Fruit fly (Drosophila melanogaster) whole organism, embryonic: ENCODE measurements around the gene CG3625.

Experiments used
- Atf6 ChIP-seq: fragments of 200-800 bp; sonication (Bioruptor generic); IDR thresholded peaks from 2 replicates; pipeline ENCODE4 v1.3.6; 2022; ENCODE audit warnings: missing biosample characterization, missing genetic modification characterization
- Bgb ChIP-seq: fragments of 200-800 bp; sonication (Bioruptor generic); IDR thresholded peaks from 2 replicates; pipeline ENCODE4 v1.3.6; 2022; ENCODE audit warnings: missing biosample characterization, missing genetic modification characterization; ENCODE audit not compliant: partially characterized antibody
- BtbVII ChIP-seq: fragments of 200-800 bp; sonication (Bioruptor generic); optimal IDR thresholded peaks from 3 replicates; lab custom pipeline; 2017; ENCODE audit warnings: missing biosample characterization, mild to moderate bottlenecking, missing genetic modification characterization
- CG10431 ChIP-seq: fragments of 200-800 bp; sonication (Bioruptor generic); optimal IDR thresholded peaks from 3 replicates; lab custom pipeline; 2018; ENCODE audit warnings: missing biosample characterization, mild to moderate bottlenecking, missing genetic modification characterization
- CG11695 ChIP-seq: fragments of 200-800 bp; sonication (Bioruptor generic); IDR thresholded peaks from 3 replicates; pipeline ENCODE4 v1.3.6; 2022; ENCODE audit warnings: missing biosample characterization, missing genetic modification characterization
- CG12219 ChIP-seq: fragments of 200-800 bp; sonication (Bioruptor generic); optimal IDR thresholded peaks from 3 replicates; lab custom pipeline; 2018; ENCODE audit warnings: missing biosample characterization, mild to moderate bottlenecking, missing genetic modification characterization
- CG13624 ChIP-seq: fragments of 200-800 bp; sonication (Bioruptor generic); optimal IDR thresholded peaks from 2 replicates; lab custom pipeline; 2016; ENCODE audit warnings: missing biosample characterization, missing genetic modification characterization
- CG14965 ChIP-seq: fragments of 200-800 bp; sonication (Bioruptor generic); optimal IDR thresholded peaks from 2 replicates; lab custom pipeline; 2016; ENCODE audit warnings: missing biosample characterization, missing genetic modification characterization, borderline replicate concordance
- CG15073 ChIP-seq: fragments of 200-800 bp; sonication (Bioruptor generic); optimal IDR thresholded peaks from 2 replicates; lab custom pipeline; 2016; ENCODE audit warnings: missing biosample characterization, missing genetic modification characterization
- CG16863 ChIP-seq: fragments of 200-800 bp; sonication (Bioruptor generic); optimal IDR thresholded peaks from 3 replicates; lab custom pipeline; 2016; ENCODE audit warnings: missing biosample characterization, missing genetic modification characterization
- CG17359 ChIP-seq: fragments of 200-800 bp; sonication (Bioruptor generic); optimal IDR thresholded peaks from 3 replicates; lab custom pipeline; 2018; ENCODE audit warnings: missing biosample characterization, mild to moderate bottlenecking, missing genetic modification characterization, moderate library complexity
- CG18011 ChIP-seq: fragments of 200-800 bp; sonication (Bioruptor generic); optimal IDR thresholded peaks from 2 replicates; lab custom pipeline; 2017; ENCODE audit warnings: missing biosample characterization, missing genetic modification characterization, mild to moderate bottlenecking, moderate library complexity, missing genotype
- CG2712 ChIP-seq: fragments of 200-800 bp; optimal IDR thresholded peaks from 3 replicates; lab custom pipeline; 2019; ENCODE audit warnings: missing biosample characterization, mild to moderate bottlenecking, missing genetic modification characterization, moderate library complexity
- CG4617 ChIP-seq: fragments of 200-800 bp; sonication (Bioruptor generic); optimal IDR thresholded peaks from 3 replicates; lab custom pipeline; 2016; ENCODE audit warnings: missing biosample characterization, missing genetic modification characterization, borderline replicate concordance
- CG5245 ChIP-seq: fragments of 200-800 bp; sonication (Bioruptor generic); optimal IDR thresholded peaks from 3 replicates; lab custom pipeline; 2016; ENCODE audit warnings: missing biosample characterization, missing genetic modification characterization
- CG5953 ChIP-seq: fragments of 200-800 bp; sonication (Bioruptor generic); IDR thresholded peaks from 2 replicates; pipeline ENCODE4 v1.3.6; 2022; ENCODE audit warnings: missing biosample characterization, missing genetic modification characterization
- CG7372 ChIP-seq: fragments of 200-800 bp; sonication (Bioruptor generic); IDR thresholded peaks from 2 replicates; pipeline ENCODE4 v1.3.6; 2022; ENCODE audit warnings: missing biosample characterization, missing genetic modification characterization
- CG8359 ChIP-seq: fragments of 200-800 bp; sonication (Bioruptor generic); optimal IDR thresholded peaks from 2 replicates; lab custom pipeline; 2017; ENCODE audit warnings: missing biosample characterization, mild to moderate bottlenecking, missing genetic modification characterization, borderline replicate concordance
- Dek ChIP-seq: fragments of 200-800 bp; sonication (Bioruptor generic); optimal IDR thresholded peaks from 3 replicates; lab custom pipeline; 2019; ENCODE audit warnings: missing biosample characterization, mild to moderate bottlenecking, missing genetic modification characterization, moderate library complexity
- Ets97D ChIP-seq: fragments of 200-800 bp; sonication (Bioruptor generic); optimal IDR thresholded peaks from 3 replicates; lab custom pipeline; 2016; ENCODE audit warnings: missing biosample characterization, missing genetic modification characterization
- Gug ChIP-seq: fragments of 200-800 bp; sonication (Bioruptor generic); IDR thresholded peaks from 4 replicates; pipeline ENCODE4 v1.3.6; 2022; ENCODE audit warnings: missing biosample characterization, missing genetic modification characterization
- Hey ChIP-seq: fragments of 200-800 bp; sonication (Bioruptor generic); optimal IDR thresholded peaks from 3 replicates; lab custom pipeline; 2018; ENCODE audit warnings: missing biosample characterization, mild to moderate bottlenecking, missing genetic modification characterization
- Hmx ChIP-seq: fragments of 200-800 bp; sonication (Bioruptor generic); optimal IDR thresholded peaks from 2 replicates; lab custom pipeline; 2016; ENCODE audit warnings: missing biosample characterization, missing genetic modification characterization
- Jarid2 ChIP-seq: fragments of 200-800 bp; sonication (Bioruptor generic); optimal IDR thresholded peaks from 3 replicates; lab custom pipeline; 2017; ENCODE audit warnings: mild to moderate bottlenecking, missing biosample characterization, missing genetic modification reagents, missing genetic modification characterization
- NC2α ChIP-seq: fragments of 200-800 bp; sonication (Bioruptor generic); optimal IDR thresholded peaks from 2 replicates; lab custom pipeline; 2016; ENCODE audit warnings: missing biosample characterization, missing genetic modification characterization
- Nf-YA ChIP-seq: fragments of 200-800 bp; sonication (Bioruptor generic); IDR thresholded peaks from 2 replicates; pipeline ENCODE4 v1.3.6; 2022; ENCODE audit warnings: missing biosample characterization, missing genetic modification characterization
- Scr ChIP-seq: fragments of 200-800 bp; sonication (Bioruptor generic); IDR thresholded peaks from 2 replicates; pipeline ENCODE4 v1.3.6; 2022; ENCODE audit warnings: missing biosample characterization, missing genetic modification characterization; ENCODE audit not compliant: partially characterized antibody
- Vsx1 ChIP-seq: fragments of 200-800 bp; sonication (Bioruptor generic); optimal IDR thresholded peaks from 2 replicates; lab custom pipeline; 2017; ENCODE audit warnings: missing biosample characterization, mild to moderate bottlenecking, missing genetic modification characterization, missing genetic modification reagents
- YL-1 ChIP-seq: fragments of 200-800 bp; sonication (Bioruptor generic); optimal IDR thresholded peaks from 3 replicates; lab custom pipeline; 2017; ENCODE audit warnings: missing biosample characterization, mild to moderate bottlenecking, missing genetic modification characterization
- bab2 ChIP-seq: fragments of 200-800 bp; sonication (Bioruptor generic); optimal IDR thresholded peaks from 2 replicates; lab custom pipeline; 2016; ENCODE audit warnings: missing biosample characterization, missing genetic modification characterization
- cato ChIP-seq: fragments of 200-800 bp; sonication (Bioruptor generic); optimal IDR thresholded peaks from 2 replicates; lab custom pipeline; 2016; ENCODE audit warnings: missing biosample characterization, missing genetic modification characterization, borderline replicate concordance
- chn ChIP-seq: fragments of 200-800 bp; sonication (Bioruptor generic); optimal IDR thresholded peaks from 2 replicates; lab custom pipeline; 2016; ENCODE audit warnings: missing biosample characterization, missing genetic modification characterization
- disco-r ChIP-seq: fragments of 200-800 bp; sonication (Bioruptor generic); optimal IDR thresholded peaks from 2 replicates; lab custom pipeline; 2016; ENCODE audit warnings: missing biosample characterization, missing genetic modification characterization
- dysf ChIP-seq: fragments of 200-800 bp; sonication (Bioruptor generic); IDR thresholded peaks from 3 replicates; pipeline ENCODE4 v1.3.6; 2022; ENCODE audit warnings: missing biosample characterization, missing genetic modification characterization
- gsb-n ChIP-seq: fragments of 200-800 bp; sonication (Bioruptor generic); optimal IDR thresholded peaks from 3 replicates; lab custom pipeline; 2018; ENCODE audit warnings: missing biosample characterization, mild to moderate bottlenecking, missing genetic modification characterization
- h ChIP-seq: fragments of >200 bp; optimal IDR thresholded peaks from 2 replicates; lab custom pipeline; 2017
- hb ChIP-seq: fragments of 200-800 bp; sonication (Bioruptor generic); IDR thresholded peaks from 3 replicates; pipeline ENCODE4 v1.3.6; 2022; ENCODE audit warnings: missing biosample characterization, missing genetic modification characterization; ENCODE audit not compliant: partially characterized antibody
- inv ChIP-seq: fragments of 200-800 bp; sonication (Bioruptor generic); IDR thresholded peaks from 2 replicates; pipeline ENCODE4 v1.3.6; 2022; ENCODE audit warnings: missing biosample characterization, missing genetic modification characterization; ENCODE audit not compliant: partially characterized antibody
- lbe ChIP-seq: fragments of 200-800 bp; sonication (Bioruptor generic); optimal IDR thresholded peaks from 2 replicates; lab custom pipeline; 2016; ENCODE audit warnings: missing biosample characterization, mild to moderate bottlenecking, missing genetic modification characterization
- nau ChIP-seq: fragments of 200-800 bp; sonication (Bioruptor generic); optimal IDR thresholded peaks from 3 replicates; lab custom pipeline; 2017; ENCODE audit warnings: missing biosample characterization, mild to moderate bottlenecking, missing genetic modification characterization, missing genetic modification reagents
- peb ChIP-seq: fragments of 200-800 bp; sonication (Bioruptor generic); IDR thresholded peaks from 2 replicates; pipeline ENCODE4 v1.3.6; 2022; ENCODE audit warnings: missing biosample characterization, missing genetic modification characterization
- pnt ChIP-seq: fragments of 200-800 bp; sonication (Bioruptor generic); optimal IDR thresholded peaks from 3 replicates; lab custom pipeline; 2016; ENCODE audit warnings: missing biosample characterization, missing genetic modification characterization
- seq ChIP-seq: fragments of 200-800 bp; sonication (Bioruptor generic); IDR thresholded peaks from 2 replicates; pipeline ENCODE4 v1.3.6; 2022; ENCODE audit warnings: missing biosample characterization, missing genetic modification characterization
- slbo ChIP-seq: fragments of 200-800 bp; sonication (Bioruptor generic); IDR thresholded peaks from 2 replicates; pipeline ENCODE4 v1.3.6; 2022; ENCODE audit warnings: missing biosample characterization, missing genetic modification characterization
- sna ChIP-seq: fragments of 200-800 bp; sonication (Bioruptor generic); IDR thresholded peaks from 2 replicates; pipeline ENCODE4 v1.3.6; 2022; ENCODE audit warnings: missing biosample characterization, missing genetic modification characterization; ENCODE audit not compliant: partially characterized antibody
- sr ChIP-seq: fragments of 200-800 bp; sonication (Bioruptor generic); IDR thresholded peaks from 3 replicates; pipeline ENCODE4 v1.3.6; 2022; ENCODE audit warnings: missing biosample characterization, missing genetic modification characterization
- sug ChIP-seq: fragments of 200-800 bp; optimal IDR thresholded peaks from 2 replicates; lab custom pipeline; 2019; ENCODE audit warnings: missing biosample characterization, mild to moderate bottlenecking, missing genetic modification characterization, moderate library complexity
- trem ChIP-seq: fragments of 200-800 bp; optimal IDR thresholded peaks from 3 replicates; lab custom pipeline; 2019; ENCODE audit warnings: missing biosample characterization, mild to moderate bottlenecking, missing genetic modification characterization, moderate library complexity
- tx ChIP-seq: fragments of 200-800 bp; sonication (Bioruptor generic); optimal IDR thresholded peaks from 2 replicates; lab custom pipeline; 2016; ENCODE audit warnings: missing biosample characterization, missing genetic modification characterization
- vfl ChIP-seq: fragments of 200-800 bp; sonication (Bioruptor generic); optimal IDR thresholded peaks from 2 replicates; lab custom pipeline; 2016; ENCODE audit warnings: missing biosample characterization, missing genetic modification characterization
- vvl ChIP-seq: fragments of 200-800 bp; sonication (Bioruptor generic); IDR thresholded peaks from 2 replicates; pipeline ENCODE4 v1.3.6; 2022; ENCODE audit warnings: missing biosample characterization, missing genetic modification characterization

The CG3625 gene

DNA sequence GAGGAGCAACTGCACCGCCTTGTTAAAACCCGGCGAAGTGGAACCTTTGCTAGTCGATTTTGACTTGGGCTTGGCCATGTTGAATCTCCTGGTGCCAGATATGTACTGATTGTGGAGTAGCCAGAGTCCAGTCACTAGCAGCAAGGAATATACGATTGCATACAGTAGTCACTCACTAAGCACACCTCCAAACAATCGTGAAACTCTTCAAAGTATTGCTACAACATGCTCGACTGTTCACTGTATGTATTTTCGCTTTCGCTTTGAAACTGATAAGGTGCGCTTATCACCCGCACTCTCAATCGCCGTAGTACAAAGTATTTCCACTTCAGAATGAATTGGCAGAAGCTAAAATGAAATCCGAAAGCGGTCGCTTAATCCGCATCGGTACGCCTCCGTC is 5.2 kb downstream of the CG3625 start (continued):
- TF ChIP-seq hb = no peak
- no peak for TF ChIP-seq peb (GFP tag; lab: Robert Waterston, UW)
- TF ChIP-seq YL-1 (GFP tag; lab: Kevin White, UChicago) = no peak
- TF ChIP-seq CG11695 (GFP tag; lab: Robert Waterston, UW) = peak; percentile 62; the same call in 1 of the 3 replicates
- TF ChIP-seq CG16863 = no peak
- TF ChIP-seq NC2α = peak; percentile 26
- TF ChIP-seq BtbVII (GFP tag; lab: Kevin White, UChicago) = peak; percentile 69
- peak; percentile 24 for TF ChIP-seq CG18011 (GFP tag; lab: Kevin White, UChicago)
- peak; percentile 82 for TF ChIP-seq Atf6 (GFP tag; lab: Robert Waterston, UW)
- TF ChIP-seq CG4617 (GFP tag; lab: Kevin White, UChicago) = no peak
- peak; percentile 65 for TF ChIP-seq CG12219 (GFP tag; lab: Kevin White, UChicago)
- TF ChIP-seq lbe (GFP tag; lab: Kevin White, UChicago) = peak; percentile 90
- TF ChIP-seq inv = no peak
- no peak for TF ChIP-seq h (lab: Kevin White, UChicago)
- peak; percentile 92 for TF ChIP-seq slbo (GFP tag; lab: Robert Waterston, UW)
- TF ChIP-seq Hey (tag; lab: Kevin White, UChicago) = no peak
- TF ChIP-seq CG13624 = peak; percentile 67
- peak; percentile 84; the same call in 3 of the 4 replicates for TF ChIP-seq Gug
- TF ChIP-seq nau (GFP tag; lab: Kevin White, UChicago) = peak; percentile 44
- TF ChIP-seq Vsx1 (GFP tag; lab: Kevin White, UChicago) = peak; percentile 45
- TF ChIP-seq vvl (GFP tag; lab: Robert Waterston, UW) = peak; percentile 84
- TF ChIP-seq sna (GFP tag; lab: Robert Waterston, UW) = no peak
- TF ChIP-seq CG8359 (GFP tag; lab: Kevin White, UChicago) = no peak
- TF ChIP-seq CG10431 (GFP tag; lab: Kevin White, UChicago) = no peak
- no peak for TF ChIP-seq cato
- TF ChIP-seq Nf-YA (GFP tag; lab: Robert Waterston, UW) = no peak
- TF ChIP-seq sug (tag; lab: Kevin White, UChicago) = peak; percentile 68
- peak; percentile 30; the same call in 1 of the 3 replicates for TF ChIP-seq sr (GFP tag; lab: Robert Waterston, UW)
- peak; percentile 70 for TF ChIP-seq tx (GFP tag; lab: Kevin White, UChicago)
- TF ChIP-seq Jarid2 (GFP tag; lab: Kevin White, UChicago) = peak; percentile 41
- peak; percentile 66 for TF ChIP-seq CG17359
- TF ChIP-seq Bgb = no peak
- peak; percentile 75 for TF ChIP-seq dysf (GFP tag; lab: Robert Waterston, UW)
- TF ChIP-seq bab2 = peak; percentile 58
- no peak for TF ChIP-seq CG15073
- no peak for TF ChIP-seq gsb-n (tag; lab: Kevin White, UChicago)
- peak; percentile 50 for TF ChIP-seq pnt
- no peak for TF ChIP-seq trem
- no peak for TF ChIP-seq Scr
- TF ChIP-seq Hmx (GFP tag; lab: Kevin White, UChicago) = no peak
- peak; percentile 42 for TF ChIP-seq CG2712 (tag; lab: Kevin White, UChicago)
- peak; percentile 55 for TF ChIP-seq CG5953 (GFP tag; lab: Robert Waterston, UW)
- peak; percentile 64; the same call in 1 of the 2 replicates for TF ChIP-seq seq
- no peak for TF ChIP-seq disco-r (GFP tag; lab: Kevin White, UChicago)
- peak; percentile 61 for TF ChIP-seq vfl (GFP tag; lab: Kevin White, UChicago)
- 0 out of 2 replicates have a peak, but pooled peaks have one; percentile 34 for TF ChIP-seq CG7372 (GFP tag; lab: Robert Waterston, UW)
- TF ChIP-seq chn (GFP tag; lab: Kevin White, UChicago) = peak; percentile 47
- peak; percentile 63 for TF ChIP-seq Dek
- no peak for TF ChIP-seq CG14965
- TF ChIP-seq Ets97D = peak; percentile 20
- TF ChIP-seq CG5245 (GFP tag; lab: Kevin White, UChicago) = peak; percentile 54
